Fruit fly (Drosophila melanogaster) Kc167 (cell line): ENCODE results near the gene RhoGEF3.

Source experiments
- Myc ChIP-seq: fragments of >200 bp; optimal IDR thresholded peaks from 2 replicates; lab custom pipeline; 2017; ENCODE audit warnings: missing external identifiers
- Sin3A ChIP-seq: fragments of >200 bp; optimal IDR thresholded peaks from 2 replicates; lab custom pipeline; 2018; ENCODE audit warnings: missing external identifiers
- h ChIP-seq: fragments of >200 bp; optimal IDR thresholded peaks from 3 replicates; lab custom pipeline; 2018; ENCODE audit warnings: missing external identifiers
- insv ChIP-seq: fragments of >200 bp; optimal IDR thresholded peaks from 3 replicates; lab custom pipeline; 2018; ENCODE audit warnings: missing external identifiers
- psq ChIP-seq: fragments of >200 bp; optimal IDR thresholded peaks from 2 replicates; lab custom pipeline; 2017; ENCODE audit warnings: missing external identifiers
- ttk ChIP-seq: sonication (Bioruptor generic); optimal IDR thresholded peaks from 2 replicates; lab custom pipeline; 2017; ENCODE audit warnings: missing external identifiers

Gene RhoGEF3

dm6 chr3L:319145-320009 lies 42.1 kb downstream of the RhoGEF3 start, which contains the start of gene fwd:
Gene fwd (minus strand): TSS chr3L:319884.
- TF ChIP-seq psq (lab: Kevin White, UChicago) (no peak), Myc (no peak), Sin3A (lab: Kevin White, UChicago) (no peak), insv (lab: Kevin White, UChicago) (no peak), ttk (lab: Kevin White, UChicago) (no peak), h (lab: Kevin White, UChicago) (no peak)

DNA sequence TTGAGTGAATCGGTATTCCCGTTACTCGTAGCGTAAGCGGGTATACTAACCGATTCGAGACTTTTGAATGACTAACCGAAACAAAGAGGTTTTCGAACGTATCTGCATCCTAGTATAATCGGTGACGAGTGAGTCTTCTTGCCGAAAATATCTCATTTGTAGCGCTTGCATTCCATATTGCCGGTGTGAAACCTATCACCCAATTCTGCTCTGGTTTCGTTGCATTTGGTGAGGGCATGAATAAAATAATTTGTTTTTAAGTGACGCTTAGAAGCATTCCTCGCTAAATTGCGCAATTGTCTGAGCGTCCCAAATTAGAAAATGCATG lies 42.7 kb downstream of the RhoGEF3 start:
- TF ChIP-seq ttk (lab: Kevin White, UChicago) (no peak), h (lab: Kevin White, UChicago) (no peak), psq (lab: Kevin White, UChicago) (no peak), Sin3A (lab: Kevin White, UChicago) (no peak), Myc (no peak), insv (lab: Kevin White, UChicago) (no peak)

- TF ChIP-seq insv (lab: Kevin White, UChicago) (no peak), Sin3A (lab: Kevin White, UChicago) (no peak), ttk (lab: Kevin White, UChicago) (no peak), h (lab: Kevin White, UChicago) (no peak), psq (lab: Kevin White, UChicago) (no peak), Myc (no peak)
Observed at dm6 chr3L:320798-321197, 43.6 kb downstream of the RhoGEF3 start.

DNA sequence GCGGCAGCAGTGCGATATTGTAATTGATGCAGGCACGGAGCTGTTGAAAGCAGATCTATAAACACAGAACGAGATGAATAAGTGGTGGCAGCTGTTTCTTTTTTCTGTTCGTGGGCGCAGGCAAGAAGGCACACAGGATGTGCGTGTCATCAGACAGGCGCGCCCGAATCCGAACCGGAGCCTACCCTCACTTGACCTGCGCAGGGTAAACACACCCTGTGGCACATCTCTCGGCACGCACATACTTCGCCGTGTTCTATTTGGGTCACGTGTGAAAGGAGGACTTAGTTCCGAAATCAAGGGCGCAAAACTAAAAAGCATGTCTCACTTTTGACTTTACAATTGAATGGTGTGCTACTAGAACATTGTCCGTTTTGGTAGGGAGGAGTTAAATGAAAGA lies 44.3 kb downstream of the RhoGEF3 start:
- no peak for TF ChIP-seq psq (lab: Kevin White, UChicago)
- no peak for TF ChIP-seq Sin3A (lab: Kevin White, UChicago)
- TF ChIP-seq h (lab: Kevin White, UChicago), result no peak
- TF ChIP-seq Myc, result no peak
- TF ChIP-seq ttk (lab: Kevin White, UChicago), result no peak
- no peak for TF ChIP-seq insv (lab: Kevin White, UChicago)

dm6 chr3L:324486-324885 lies 47.2 kb downstream of the RhoGEF3 start, which contains the start of gene CG32344:
Gene CG32344 (minus strand): TSS chr3L:324720.
- TF ChIP-seq h (lab: Kevin White, UChicago) (no peak), Myc (no peak), insv (lab: Kevin White, UChicago) (no peak), Sin3A (lab: Kevin White, UChicago) (no peak), psq (lab: Kevin White, UChicago) (no peak), ttk (lab: Kevin White, UChicago) (no peak)

DNA sequence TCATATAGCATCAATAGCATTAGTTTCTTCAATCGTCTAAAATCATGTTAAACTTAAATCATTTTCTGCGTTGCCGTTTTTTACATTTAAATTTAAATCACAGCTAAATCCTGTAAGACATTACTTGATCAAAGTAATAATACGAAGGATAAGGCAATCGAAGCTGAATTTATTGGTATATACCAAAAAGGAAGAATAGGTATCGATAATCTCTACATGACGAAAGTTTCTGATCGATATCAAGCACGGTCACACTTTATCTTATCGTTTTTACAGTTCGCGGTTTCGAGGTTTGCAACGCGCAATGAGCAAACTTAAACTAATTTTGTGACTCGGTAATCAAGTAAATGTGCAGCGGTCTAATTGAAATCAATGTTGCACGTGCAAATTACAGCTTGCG lies 50.6 kb downstream of the RhoGEF3 start, which contains the start of the genes Atac3 and Ptpmeg:
Atac3 (minus strand) TSS at position 160 of the 400 bp plus-strand sequence.
Ptpmeg (plus strand) TSS at position 265 of the 400 bp plus-strand sequence.
- TF ChIP-seq Sin3A (lab: Kevin White, UChicago) (no peak), ttk (lab: Kevin White, UChicago) (no peak), psq (lab: Kevin White, UChicago) (no peak), Myc (no peak), insv (lab: Kevin White, UChicago) (no peak), h (lab: Kevin White, UChicago) (no peak)

DNA sequence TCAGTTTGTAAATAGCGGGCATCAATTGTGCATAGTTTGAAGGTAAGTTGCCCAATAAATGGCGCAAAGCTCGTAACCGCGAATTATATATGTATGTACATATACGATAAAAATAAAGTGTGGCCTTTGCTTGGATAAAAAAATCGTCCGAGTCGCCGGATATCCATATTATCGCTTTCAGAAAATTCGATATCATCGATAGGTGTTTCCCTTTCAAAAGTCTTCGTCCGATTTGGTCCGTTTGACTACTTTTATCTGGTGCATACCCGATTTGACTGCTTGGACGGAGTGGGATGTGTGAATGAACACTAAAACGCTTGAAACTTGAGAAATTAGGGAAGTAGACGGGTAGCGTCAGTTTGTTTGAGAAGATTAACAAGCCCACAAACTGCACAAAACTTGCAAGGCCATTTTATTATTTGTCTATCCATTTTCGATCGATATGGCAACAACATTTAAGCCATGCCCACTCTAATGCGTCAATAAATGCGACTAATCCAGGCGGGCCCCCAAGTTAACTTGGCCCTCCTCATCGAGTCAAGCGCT lies 52.0 kb downstream of the RhoGEF3 start:
- no peak for TF ChIP-seq h (lab: Kevin White, UChicago)
- no peak for TF ChIP-seq psq (lab: Kevin White, UChicago)

DNA sequence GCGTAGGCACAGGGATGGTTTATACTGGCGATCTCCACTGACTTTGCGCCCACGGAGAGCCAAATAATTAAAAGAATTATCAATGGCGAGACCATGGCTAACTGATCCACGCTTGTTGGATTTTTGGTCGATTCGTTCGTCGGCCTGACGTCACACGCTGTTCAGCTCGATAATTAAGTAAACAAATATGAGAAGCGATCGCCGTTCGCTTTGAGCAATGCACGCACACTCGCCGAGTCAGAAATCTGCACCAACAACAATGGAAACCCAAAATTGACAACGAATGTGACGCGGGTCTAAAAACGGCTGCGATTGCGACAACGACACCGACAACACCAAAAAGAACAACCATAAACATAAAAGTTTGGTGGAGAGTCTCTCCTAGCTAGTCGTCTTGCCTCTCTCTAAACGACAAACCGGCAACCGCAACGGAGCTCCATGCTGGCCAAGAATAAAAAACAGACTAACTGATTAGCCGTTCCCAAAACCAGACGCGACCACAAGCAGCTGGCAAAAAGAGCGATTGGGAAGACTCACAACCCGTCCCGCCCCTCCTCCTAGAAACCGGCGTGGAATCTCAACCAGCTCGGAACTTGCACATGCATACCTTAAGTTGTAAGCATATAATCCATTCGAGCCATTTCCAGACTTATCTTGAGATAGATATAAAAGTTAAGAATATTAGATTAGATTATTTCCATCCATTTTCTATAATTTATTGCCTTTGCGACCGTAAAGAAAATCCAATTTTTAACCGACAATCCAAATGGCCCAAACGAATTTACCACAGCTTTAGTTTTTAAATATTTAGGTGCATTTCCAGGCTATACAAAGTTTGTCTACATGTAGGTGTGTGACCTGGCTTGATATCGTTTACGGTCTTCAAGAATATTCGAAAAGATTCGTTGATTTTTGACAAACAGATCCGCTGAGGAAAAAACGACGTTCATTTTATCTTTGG lies 54.9 kb downstream of the RhoGEF3 start, which contains the start of gene mthl9:
mthl9 (minus strand) TSS at position 468 of the 961 bp plus-strand sequence.
- TF ChIP-seq psq (lab: Kevin White, UChicago), result no peak

- TF ChIP-seq Myc (no peak), insv (lab: Kevin White, UChicago) (no peak), Sin3A (lab: Kevin White, UChicago) (no peak), h (lab: Kevin White, UChicago) (no peak), ttk (lab: Kevin White, UChicago) (no peak), psq (lab: Kevin White, UChicago) (no peak)
Observed at dm6 chr3L:337148-337547, 59.9 kb downstream of the RhoGEF3 start.

DNA sequence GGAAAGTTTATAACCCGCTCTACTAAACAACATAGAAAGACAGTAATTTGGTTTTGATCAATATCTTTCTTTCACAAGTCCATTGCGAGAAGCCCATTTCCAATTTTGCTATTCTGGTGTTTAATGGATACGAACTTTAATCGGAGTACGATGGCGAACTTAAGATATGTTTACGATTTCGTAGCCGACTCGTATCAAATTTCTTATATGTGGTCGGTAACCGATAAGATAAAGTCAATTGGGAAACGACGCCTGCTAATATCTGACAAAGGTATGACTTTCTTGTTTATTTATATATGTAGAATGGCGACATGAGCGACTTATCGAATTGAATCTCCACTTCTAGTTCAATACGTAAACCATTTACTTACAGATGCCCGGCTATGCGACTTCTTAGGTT lies 60.9 kb downstream of the RhoGEF3 start:
- TF ChIP-seq Sin3A (lab: Kevin White, UChicago) (no peak), ttk (lab: Kevin White, UChicago) (no peak), psq (lab: Kevin White, UChicago) (no peak), h (lab: Kevin White, UChicago) (no peak), Myc (no peak), insv (lab: Kevin White, UChicago) (no peak)

DNA sequence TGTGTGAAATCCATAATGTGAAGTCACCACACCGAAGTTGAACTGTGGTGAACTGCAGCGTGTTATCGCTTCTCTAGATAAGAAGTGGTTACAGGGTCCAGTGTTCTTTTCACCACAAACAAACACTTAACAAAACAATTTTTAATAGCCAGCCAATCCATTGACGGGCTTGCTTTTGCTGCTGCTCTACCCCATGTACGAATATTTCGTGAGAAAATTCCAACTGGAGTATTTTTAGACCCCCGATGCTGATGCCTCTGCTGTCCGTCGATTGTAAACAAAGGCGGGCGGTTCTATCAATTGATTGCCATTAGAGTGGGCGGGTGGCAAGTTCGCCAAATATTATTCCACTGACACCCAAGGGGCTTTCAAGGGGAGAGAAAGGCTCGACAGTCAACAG lies 61.8 kb downstream of the RhoGEF3 start:
- TF ChIP-seq Myc (no peak), psq (lab: Kevin White, UChicago) (no peak), Sin3A (lab: Kevin White, UChicago) (no peak), insv (lab: Kevin White, UChicago) (no peak)
